Worm (Caenorhabditis elegans) whole organism, young adult: Measurements from ENCODE around the gene srj-38.

Experiments
- B0019.2 ChIP-seq: fragments of 200-800 bp; sonication (Bioruptor generic); conservative IDR thresholded peaks from 2 replicates; pipeline ENCODE4 v1.3.6; 2022; ENCODE audit warnings: missing genetic modification reagents, missing genetic modification characterization, missing compliant biosample characterization
- C06A6.2 ChIP-seq: fragments of 200-800 bp; sonication (Bioruptor generic); conservative IDR thresholded peaks from 2 replicates; pipeline ENCODE4 v1.3.6; 2022; ENCODE audit warnings: missing genetic modification characterization, missing compliant biosample characterization
- C17E4.6 ChIP-seq: fragments of 200-800 bp; sonication (Bioruptor generic); IDR thresholded peaks from 2 replicates; pipeline ENCODE4 v1.3.6; 2022; ENCODE audit warnings: missing genetic modification reagents, missing genetic modification characterization, missing compliant biosample characterization
- F22D6.2 ChIP-seq: sonication (generic microtip); optimal IDR thresholded peaks from 2 replicates; lab custom pipeline; 2016; ENCODE audit warnings: mild to moderate bottlenecking, missing genetic modification characterization, missing compliant biosample characterization
- F39B2.1 ChIP-seq: fragments of 200-800 bp; sonication (Bioruptor generic); IDR thresholded peaks from 2 replicates; pipeline ENCODE4 v1.3.6; 2022; ENCODE audit warnings: missing genetic modification reagents, missing genetic modification characterization, missing compliant biosample characterization
- F49E8.2 ChIP-seq: sonication (generic microtip); optimal IDR thresholded peaks from 3 replicates; lab custom pipeline; 2017; ENCODE audit warnings: missing genetic modification characterization, mild to moderate bottlenecking, missing compliant biosample characterization, antibody characterized with exemption, moderate library complexity; ENCODE audit not compliant: insufficient read depth
- F55B11.4 ChIP-seq: sonication (generic microtip); optimal IDR thresholded peaks from 2 replicates; lab custom pipeline; 2016; ENCODE audit warnings: missing compliant biosample characterization, missing genetic modification characterization, borderline replicate concordance; ENCODE audit not compliant: insufficient read depth
- F57A8.1 ChIP-seq: fragments of 200-800 bp; sonication (Bioruptor generic); optimal IDR thresholded peaks from 2 replicates; lab custom pipeline; 2018; ENCODE audit warnings: mild to moderate bottlenecking, missing genetic modification characterization, moderate library complexity, missing compliant biosample characterization
- T07F8.4 ChIP-seq: sonication (generic microtip); optimal IDR thresholded peaks from 2 replicates; lab custom pipeline; 2016; ENCODE audit warnings: mild to moderate bottlenecking, missing genetic modification characterization, moderate library complexity, missing compliant biosample characterization
- Y53F4B.3 ChIP-seq: fragments of 200-800 bp; sonication (Bioruptor generic); IDR thresholded peaks from 2 replicates; pipeline ENCODE4 v1.3.6; 2022; ENCODE audit warnings: missing genetic modification reagents, missing genetic modification characterization, missing compliant biosample characterization
- ama-1 ChIP-seq, 3 experiments: fragments of 150-350 bp in 1 of 3; sonication (generic microtip) in 2 of 3; optimal IDR thresholded peaks; 2 replicates each; lab custom pipeline; 2014 to 2018; ENCODE audit warnings: missing biosample characterization in 2 of 3, missing genetic modification characterization in 2 of 3, missing genetic modification reagents in 2 of 3
- aptf-2 ChIP-seq: fragments of 200-800 bp; sonication (Bioruptor generic); conservative IDR thresholded peaks from 2 replicates; pipeline ENCODE4 v1.3.6; 2022; ENCODE audit warnings: missing genetic modification reagents, missing genetic modification characterization, missing compliant biosample characterization
- aptf-3 ChIP-seq: fragments of 200-800 bp; sonication (Bioruptor generic); IDR thresholded peaks from 2 replicates; pipeline ENCODE4 v1.3.6; 2022; ENCODE audit warnings: missing genetic modification characterization, missing compliant biosample characterization
- atf-7 ChIP-seq: sonication (generic microtip); optimal IDR thresholded peaks from 2 replicates; lab custom pipeline; 2017; ENCODE audit warnings: mild to moderate bottlenecking, missing genetic modification characterization, missing compliant biosample characterization
- attf-5 ChIP-seq: fragments of 200-800 bp; sonication (Bioruptor generic); optimal IDR thresholded peaks from 2 replicates; lab custom pipeline; 2018; ENCODE audit warnings: mild to moderate bottlenecking, missing genetic modification characterization, missing compliant biosample characterization
- attf-6 ChIP-seq: fragments of 200-800 bp; sonication (Bioruptor generic); IDR thresholded peaks from 2 replicates; pipeline ENCODE4 v1.3.6; 2022; ENCODE audit warnings: missing genetic modification reagents, missing genetic modification characterization, missing compliant biosample characterization
- ccch-3 ChIP-seq: fragments of 200-800 bp; sonication (Bioruptor generic); optimal IDR thresholded peaks from 2 replicates; lab custom pipeline; 2018; ENCODE audit warnings: mild to moderate bottlenecking, missing genetic modification characterization, missing compliant biosample characterization
- ceh-100 ChIP-seq: fragments of 200-800 bp; sonication (Bioruptor generic); IDR thresholded peaks from 2 replicates; pipeline ENCODE4 v1.3.6; 2022; ENCODE audit warnings: missing genetic modification reagents, missing genetic modification characterization, missing compliant biosample characterization
- ceh-27 ChIP-seq: fragments of 200-800 bp; sonication (Bioruptor generic); optimal IDR thresholded peaks from 2 replicates; lab custom pipeline; 2018; ENCODE audit warnings: mild to moderate bottlenecking, missing genetic modification characterization, moderate library complexity, missing compliant biosample characterization
- ceh-58 ChIP-seq: fragments of 200-800 bp; sonication (Bioruptor generic); IDR thresholded peaks from 2 replicates; pipeline ENCODE4 v1.3.6; 2022; ENCODE audit warnings: missing genetic modification characterization, missing compliant biosample characterization
- egrh-3 ChIP-seq: fragments of 200-800 bp; sonication (Bioruptor generic); IDR thresholded peaks from 2 replicates; pipeline ENCODE4 v1.3.6; 2022; ENCODE audit warnings: missing genetic modification reagents, missing genetic modification characterization, missing compliant biosample characterization
- ekl-4 ChIP-seq: fragments of 200-800 bp; sonication (Bioruptor generic); IDR thresholded peaks from 2 replicates; pipeline ENCODE4 v1.3.6; 2022; ENCODE audit warnings: missing genetic modification reagents, missing genetic modification characterization, missing compliant biosample characterization
- ets-4 ChIP-seq: fragments of 200-800 bp; sonication (Bioruptor generic); optimal IDR thresholded peaks from 2 replicates; lab custom pipeline; 2018; ENCODE audit warnings: mild to moderate bottlenecking, missing genetic modification characterization, missing compliant biosample characterization
- fkh-3 ChIP-seq: sonication (generic microtip); optimal IDR thresholded peaks from 2 replicates; lab custom pipeline; 2016; ENCODE audit warnings: mild to moderate bottlenecking, missing genetic modification characterization, missing compliant biosample characterization
- hlh-26 ChIP-seq: fragments of 200-800 bp; sonication (Bioruptor generic); conservative IDR thresholded peaks from 2 replicates; pipeline ENCODE4 v1.3.6; 2022; ENCODE audit warnings: missing genetic modification reagents, missing genetic modification characterization, missing compliant biosample characterization
- hmg-1.2 ChIP-seq: fragments of 200-800 bp; sonication (Bioruptor generic); IDR thresholded peaks from 2 replicates; pipeline ENCODE4 v1.3.6; 2022; ENCODE audit warnings: missing genetic modification reagents, missing genetic modification characterization, missing compliant biosample characterization
- lir-1 ChIP-seq: fragments of 200-800 bp; sonication (Bioruptor generic); conservative IDR thresholded peaks from 2 replicates; pipeline ENCODE4 v1.3.6; 2022; ENCODE audit warnings: missing genetic modification reagents, missing genetic modification characterization, missing compliant biosample characterization
- lsl-1 ChIP-seq: fragments of 200-800 bp; sonication (Bioruptor generic); optimal IDR thresholded peaks from 2 replicates; lab custom pipeline; 2018; ENCODE audit warnings: mild to moderate bottlenecking, missing genetic modification characterization, moderate library complexity, missing compliant biosample characterization
- lsy-27 ChIP-seq: sonication (generic microtip); optimal IDR thresholded peaks from 2 replicates; lab custom pipeline; 2017; ENCODE audit warnings: missing genetic modification characterization, mild to moderate bottlenecking, missing compliant biosample characterization, antibody characterized with exemption, missing genotype, borderline replicate concordance; ENCODE audit not compliant: insufficient read depth
- madf-10 ChIP-seq: sonication (generic microtip); optimal IDR thresholded peaks from 2 replicates; lab custom pipeline; 2016; ENCODE audit warnings: mild to moderate bottlenecking, missing genetic modification characterization, missing compliant biosample characterization
- mel-28 ChIP-seq: sonication (generic microtip); optimal IDR thresholded peaks from 2 replicates; lab custom pipeline; 2016; ENCODE audit warnings: borderline replicate concordance, mild to moderate bottlenecking, missing genetic modification characterization, missing compliant biosample characterization
- nfyb-1 ChIP-seq: fragments of 200-800 bp; sonication (Bioruptor generic); IDR thresholded peaks from 2 replicates; pipeline ENCODE4 v1.3.6; 2022; ENCODE audit warnings: missing genetic modification reagents, missing genetic modification characterization, missing compliant biosample characterization
- nhr-179 ChIP-seq: sonication (generic microtip); optimal IDR thresholded peaks from 2 replicates; lab custom pipeline; 2016; ENCODE audit warnings: mild to moderate bottlenecking, missing genetic modification characterization, missing compliant biosample characterization
- pha-4 ChIP-seq: fragments of 150-350 bp; sonication (generic microtip); optimal IDR thresholded peaks from 2 replicates; lab custom pipeline; 2014; ENCODE audit warnings: missing biosample characterization, missing genetic modification reagents, missing genetic modification characterization
- rec-8 ChIP-seq, 2 experiments: sonication (generic microtip); optimal IDR thresholded peaks; 2 replicates each; lab custom pipeline; 2016; ENCODE audit warnings: mild to moderate bottlenecking in 2 of 2, missing genetic modification characterization in 2 of 2, missing genetic modification reagents in 2 of 2, missing genotype in 2 of 2, missing biosample characterization in 1 of 2, missing compliant biosample characterization in 1 of 2, moderate library complexity in 1 of 2
- repo-1 ChIP-seq: sonication (generic microtip); optimal IDR thresholded peaks from 2 replicates; lab custom pipeline; 2017; ENCODE audit warnings: mild to moderate bottlenecking, missing genetic modification characterization, missing compliant biosample characterization
- sea-2 ChIP-seq: fragments of 200-800 bp; sonication (Bioruptor generic); IDR thresholded peaks from 2 replicates; pipeline ENCODE4 v1.3.6; 2022; ENCODE audit warnings: missing genetic modification characterization, missing compliant biosample characterization
- snpc-1.1 ChIP-seq: sonication (generic microtip); optimal IDR thresholded peaks from 2 replicates; lab custom pipeline; 2017; ENCODE audit warnings: missing genetic modification characterization, mild to moderate bottlenecking, missing compliant biosample characterization, antibody characterized with exemption, moderate library complexity, missing genotype, missing genetic modification reagents; ENCODE audit not compliant: insufficient read depth
- somi-1 ChIP-seq: fragments of 200-800 bp; sonication (Bioruptor generic); optimal IDR thresholded peaks from 2 replicates; lab custom pipeline; 2018; ENCODE audit warnings: mild to moderate bottlenecking, missing genetic modification characterization, missing compliant biosample characterization
- sptf-2 ChIP-seq: fragments of 200-800 bp; sonication (Bioruptor generic); optimal IDR thresholded peaks from 2 replicates; lab custom pipeline; 2018; ENCODE audit warnings: mild to moderate bottlenecking, missing genetic modification characterization, missing compliant biosample characterization
- xnd-1 ChIP-seq: sonication (generic microtip); optimal IDR thresholded peaks from 2 replicates; lab custom pipeline; 2016; ENCODE audit warnings: missing genotype, missing genetic modification reagents, missing genetic modification characterization, missing compliant biosample characterization
- ztf-26 ChIP-seq: sonication (generic microtip); optimal IDR thresholded peaks from 2 replicates; lab custom pipeline; 2017; ENCODE audit warnings: missing genetic modification characterization, missing compliant biosample characterization
- ztf-6 ChIP-seq: fragments of 200-800 bp; sonication (Bioruptor generic); IDR thresholded peaks from 2 replicates; pipeline ENCODE4 v1.3.6; 2022; ENCODE audit warnings: missing genetic modification reagents, missing genetic modification characterization, missing compliant biosample characterization

Gene srj-38

ce11 chrV:856549-856948 lies 27.7 kb downstream of the srj-38 start, which contains the start of gene K09C6.2:
K09C6.2 (plus strand) TSS chrV:856849.
- no peak for TF ChIP-seq attf-6
- TF ChIP-seq F22D6.2 (tag; lab: Kevin White, UChicago): no peak
- no peak for TF ChIP-seq repo-1
- TF ChIP-seq T07F8.4 (tag; lab: Kevin White, UChicago): no peak
- TF ChIP-seq sea-2 (GFP tag; lab: Robert Waterston, UW): no peak
- TF ChIP-seq ccch-3 (GFP tag; lab: Kevin White, UChicago): no peak
- TF ChIP-seq, all 124 proteins: peak for 0

DNA sequence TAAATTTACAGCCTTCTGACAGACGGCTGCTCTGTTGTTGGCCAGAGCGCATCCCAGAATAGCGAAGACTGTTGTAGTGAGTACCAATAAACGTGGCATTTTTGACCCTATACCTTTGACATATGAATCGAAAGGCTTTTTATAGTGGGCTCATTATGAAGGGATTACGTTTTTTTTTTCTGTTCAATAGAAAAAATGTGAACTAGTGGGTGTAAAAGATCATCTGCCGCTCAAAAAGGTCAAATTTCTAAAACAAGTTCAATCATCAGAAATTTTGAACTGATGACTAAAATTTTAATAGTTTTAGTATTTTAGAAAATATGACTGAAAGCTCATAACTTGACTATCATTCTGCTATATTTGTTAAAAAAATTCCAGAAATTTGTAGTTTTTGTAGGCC lies 29.3 kb downstream of the srj-38 start, which contains the start of gene K09C6.9:
Gene K09C6.9 (minus strand): TSS at position 101 of the 400 bp plus-strand sequence.
- no peak for TF ChIP-seq ceh-58 (GFP tag; lab: Robert Waterston, UW)
- no peak for TF ChIP-seq hmg-1.2 (GFP tag; lab: Robert Waterston, UW)
- TF ChIP-seq ekl-4 (GFP tag; lab: Robert Waterston, UW): no peak
- no peak for TF ChIP-seq somi-1
- no peak for TF ChIP-seq ceh-27
- TF ChIP-seq lsy-27 (tag; lab: Kevin White, UChicago): no peak
- TF ChIP-seq nfyb-1 (GFP tag; lab: Robert Waterston, UW): no peak
- no peak for TF ChIP-seq aptf-2
- no peak for TF ChIP-seq snpc-1.1
- no peak for TF ChIP-seq F39B2.1 (GFP tag; lab: Robert Waterston, UW)
- no peak for TF ChIP-seq repo-1
- no peak for TF ChIP-seq F57A8.1 (GFP tag; lab: Kevin White, UChicago)
- TF ChIP-seq rec-8 (tag; optimal IDR thresholded peaks at IDR 0.05; lab: Kevin White, UChicago): no peak
- TF ChIP-seq C17E4.6: no peak
- no peak for TF ChIP-seq egrh-3
- TF ChIP-seq xnd-1 (tag; lab: Kevin White, UChicago): no peak
- no peak for TF ChIP-seq F55B11.4
- no peak for TF ChIP-seq ets-4 (GFP tag; lab: Kevin White, UChicago)

DNA sequence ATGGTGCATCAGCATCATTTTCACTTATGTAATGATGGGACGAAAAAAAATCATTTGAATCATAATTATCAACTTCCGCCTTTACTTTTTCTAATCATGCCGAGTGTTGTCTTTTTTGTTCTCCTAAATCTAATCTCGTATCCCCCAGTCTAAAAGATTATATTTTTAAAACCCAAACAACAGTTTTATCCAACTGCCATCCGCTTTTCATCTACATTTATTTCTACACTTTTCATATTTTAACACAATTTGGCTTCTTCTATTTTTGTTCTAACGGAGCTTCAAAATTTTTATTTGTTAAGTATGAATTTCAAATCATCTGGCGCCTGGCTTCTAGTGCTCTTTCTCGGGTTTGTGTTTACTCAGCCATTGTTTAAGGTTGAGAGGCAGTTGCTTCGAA lies 32.0 kb downstream of the srj-38 start, which contains the start of gene K09C6.3:
Gene K09C6.3 (plus strand): TSS at position 301 of the 400 bp plus-strand sequence.
- TF ChIP-seq mel-28 (tag; lab: Kevin White, UChicago): no peak
- TF ChIP-seq fkh-3 (tag; lab: Kevin White, UChicago): no peak
- no peak for TF ChIP-seq attf-6
- TF ChIP-seq B0019.2 (GFP tag; lab: Robert Waterston, UW): no peak
- TF ChIP-seq ets-4 (GFP tag; lab: Kevin White, UChicago): no peak
- TF ChIP-seq Y53F4B.3 (GFP tag; lab: Robert Waterston, UW): no peak
- TF ChIP-seq ztf-26 (tag; lab: Kevin White, UChicago): no peak
- TF ChIP-seq aptf-3 (GFP tag; lab: Robert Waterston, UW): no peak
- TF ChIP-seq somi-1: no peak
- TF ChIP-seq sptf-2 (GFP tag; lab: Kevin White, UChicago): no peak
- no peak for TF ChIP-seq F22D6.2 (tag; lab: Kevin White, UChicago)

ce11 chrV:849512-849911 lies 34.7 kb downstream of the srj-38 start, which contains the start of gene srbc-12:
srbc-12 (plus strand) TSS chrV:849812.
- no peak for TF ChIP-seq nhr-179
- no peak for TF ChIP-seq ceh-100 (GFP tag; lab: Robert Waterston, UW)
- TF ChIP-seq lir-1 (GFP tag; lab: Robert Waterston, UW): no peak
- no peak for TF ChIP-seq hlh-26 (GFP tag; lab: Robert Waterston, UW)
- no peak for TF ChIP-seq attf-5 (GFP tag; lab: Kevin White, UChicago)
- TF ChIP-seq C06A6.2 (GFP tag; lab: Robert Waterston, UW): no peak
- no peak for TF ChIP-seq snpc-1.1
- no peak for TF ChIP-seq madf-10
- TF ChIP-seq F55B11.4: no peak
- TF ChIP-seq lsl-1 (GFP tag; lab: Kevin White, UChicago): no peak
- no peak for TF ChIP-seq F57A8.1 (GFP tag; lab: Kevin White, UChicago)
- TF ChIP-seq ets-4 (GFP tag; lab: Kevin White, UChicago): no peak
- TF ChIP-seq pha-4 (tag; lab: Kevin White, UChicago): no peak
- no peak for TF ChIP-seq atf-7 (tag; lab: Kevin White, UChicago)
- no peak for TF ChIP-seq ama-1 (optimal IDR thresholded peaks at IDR 0.05; lab: Kevin White, UChicago)
- no peak for TF ChIP-seq ama-1 (GFP tag; optimal IDR thresholded peaks at IDR 0.05; lab: Kevin White, UChicago)
- TF ChIP-seq F49E8.2 (tag; lab: Kevin White, UChicago): no peak
- no peak for TF ChIP-seq ztf-6
